Worm (Caenorhabditis elegans) whole organism, young adult: ENCODE measurements around the gene W03C9.6.

Experiments
- B0336.3 ChIP-seq: fragments of 200-800 bp; sonication (Bioruptor generic); IDR thresholded peaks from 2 replicates; pipeline ENCODE4 v1.3.6; 2022; ENCODE audit warnings: missing genetic modification characterization, missing compliant biosample characterization
- F23B12.7 ChIP-seq: sonication (generic microtip); optimal IDR thresholded peaks from 2 replicates; lab custom pipeline; 2017; ENCODE audit warnings: missing genetic modification characterization, mild to moderate bottlenecking, missing compliant biosample characterization, antibody characterized with exemption, moderate library complexity; ENCODE audit not compliant: insufficient read depth
- F39B2.1 ChIP-seq: fragments of 200-800 bp; sonication (Bioruptor generic); IDR thresholded peaks from 2 replicates; pipeline ENCODE4 v1.3.6; 2022; ENCODE audit warnings: missing genetic modification reagents, missing genetic modification characterization, missing compliant biosample characterization
- F49E8.2 ChIP-seq: sonication (generic microtip); optimal IDR thresholded peaks from 3 replicates; lab custom pipeline; 2017; ENCODE audit warnings: missing genetic modification characterization, mild to moderate bottlenecking, missing compliant biosample characterization, antibody characterized with exemption, moderate library complexity; ENCODE audit not compliant: insufficient read depth
- F57A8.1 ChIP-seq: fragments of 200-800 bp; sonication (Bioruptor generic); optimal IDR thresholded peaks from 2 replicates; lab custom pipeline; 2018; ENCODE audit warnings: mild to moderate bottlenecking, missing genetic modification characterization, moderate library complexity, missing compliant biosample characterization
- F57C9.4 ChIP-seq: sonication (generic microtip); optimal IDR thresholded peaks from 2 replicates; lab custom pipeline; 2017; ENCODE audit warnings: mild to moderate bottlenecking, missing genetic modification characterization, missing compliant biosample characterization
- K11D2.4 ChIP-seq: fragments of 200-800 bp; sonication (Bioruptor generic); IDR thresholded peaks from 2 replicates; pipeline ENCODE4 v1.3.6; 2022; ENCODE audit warnings: missing genetic modification reagents, missing genetic modification characterization, missing compliant biosample characterization
- Y53F4B.3 ChIP-seq: fragments of 200-800 bp; sonication (Bioruptor generic); IDR thresholded peaks from 2 replicates; pipeline ENCODE4 v1.3.6; 2022; ENCODE audit warnings: missing genetic modification reagents, missing genetic modification characterization, missing compliant biosample characterization
- Y67H2A.10 ChIP-seq: fragments of 200-800 bp; sonication (Bioruptor generic); conservative IDR thresholded peaks from 2 replicates; pipeline ENCODE4 v1.3.6; 2022; ENCODE audit warnings: missing genetic modification reagents, missing genetic modification characterization, missing compliant biosample characterization
- Y79H2A.3 ChIP-seq: fragments of 200-800 bp; sonication (Bioruptor generic); conservative IDR thresholded peaks from 2 replicates; pipeline ENCODE4 v1.3.6; 2022; ENCODE audit warnings: missing genetic modification reagents, missing genetic modification characterization, missing compliant biosample characterization
- Y95B8A.8 ChIP-seq: fragments of 200-800 bp; sonication (Bioruptor generic); IDR thresholded peaks from 2 replicates; pipeline ENCODE4 v1.3.6; 2022; ENCODE audit warnings: missing genetic modification reagents, missing genetic modification characterization, missing compliant biosample characterization
- ama-1 ChIP-seq, 3 experiments: fragments of 150-350 bp in 1 of 3; sonication (generic microtip) in 2 of 3; optimal IDR thresholded peaks; 2 replicates each; lab custom pipeline; 2014 to 2018; ENCODE audit warnings: missing biosample characterization in 2 of 3, missing genetic modification characterization in 2 of 3, missing genetic modification reagents in 2 of 3
- bed-1 ChIP-seq: fragments of 200-800 bp; sonication (Bioruptor generic); IDR thresholded peaks from 2 replicates; pipeline ENCODE4 v1.3.6; 2022; ENCODE audit warnings: missing genetic modification reagents, missing genetic modification characterization, missing compliant biosample characterization
- ceh-100 ChIP-seq: fragments of 200-800 bp; sonication (Bioruptor generic); IDR thresholded peaks from 2 replicates; pipeline ENCODE4 v1.3.6; 2022; ENCODE audit warnings: missing genetic modification reagents, missing genetic modification characterization, missing compliant biosample characterization
- ceh-79 ChIP-seq: sonication (generic microtip); optimal IDR thresholded peaks from 2 replicates; lab custom pipeline; 2017; ENCODE audit warnings: mild to moderate bottlenecking, missing genetic modification characterization, missing compliant biosample characterization
- ceh-91 ChIP-seq: fragments of 200-800 bp; sonication (Bioruptor generic); IDR thresholded peaks from 2 replicates; pipeline ENCODE4 v1.3.6; 2022; ENCODE audit warnings: missing genetic modification reagents, missing genetic modification characterization, missing compliant biosample characterization
- dox-1 ChIP-seq: fragments of 200-800 bp; sonication (Bioruptor generic); IDR thresholded peaks from 2 replicates; pipeline ENCODE4 v1.3.6; 2022; ENCODE audit warnings: missing genetic modification reagents, missing genetic modification characterization, missing compliant biosample characterization
- dpff-1 ChIP-seq: sonication (generic microtip); optimal IDR thresholded peaks from 2 replicates; lab custom pipeline; 2017; ENCODE audit warnings: mild to moderate bottlenecking, missing genetic modification characterization, missing compliant biosample characterization
- efl-1 ChIP-seq: fragments of 150-350 bp; optimal IDR thresholded peaks from 2 replicates; lab custom pipeline; 2014; ENCODE audit warnings: missing biosample characterization, missing genetic modification reagents, missing genetic modification characterization
- ets-4 ChIP-seq: fragments of 200-800 bp; sonication (Bioruptor generic); optimal IDR thresholded peaks from 2 replicates; lab custom pipeline; 2018; ENCODE audit warnings: mild to moderate bottlenecking, missing genetic modification characterization, missing compliant biosample characterization
- gei-17 ChIP-seq: fragments of 200-800 bp; sonication (Bioruptor generic); optimal IDR thresholded peaks from 2 replicates; lab custom pipeline; 2018; ENCODE audit warnings: mild to moderate bottlenecking, missing genetic modification characterization, missing compliant biosample characterization
- hlh-26 ChIP-seq: fragments of 200-800 bp; sonication (Bioruptor generic); conservative IDR thresholded peaks from 2 replicates; pipeline ENCODE4 v1.3.6; 2022; ENCODE audit warnings: missing genetic modification reagents, missing genetic modification characterization, missing compliant biosample characterization
- hmg-20 ChIP-seq: fragments of 200-800 bp; sonication (Bioruptor generic); IDR thresholded peaks from 2 replicates; pipeline ENCODE4 v1.3.6; 2022; ENCODE audit warnings: missing genetic modification reagents, missing genetic modification characterization, missing compliant biosample characterization
- lag-1 ChIP-seq: fragments of 200-800 bp; sonication (Bioruptor generic); IDR thresholded peaks from 2 replicates; pipeline ENCODE4 v1.3.6; 2022; ENCODE audit warnings: missing genetic modification reagents, missing genetic modification characterization, missing compliant biosample characterization
- let-607 ChIP-seq, 2 experiments: fragments of 200-800 bp in 1 of 2; sonication (Bioruptor generic) in 1 of 2; sonication (generic microtip) in 1 of 2; optimal IDR thresholded peaks; 2 replicates each; lab custom pipeline; 2016 to 2018; ENCODE audit warnings: mild to moderate bottlenecking in 2 of 2, missing compliant biosample characterization in 2 of 2, missing genetic modification characterization in 2 of 2, moderate library complexity in 2 of 2, missing genotype in 1 of 2
- lin-35 ChIP-seq, 3 experiments: fragments of 150-350 bp in 2 of 3; sonication (generic microtip) in 1 of 3; optimal IDR thresholded peaks; 2 replicates each; lab custom pipeline; 2014 to 2018; ENCODE audit warnings: missing biosample characterization in 3 of 3, missing genetic modification characterization in 3 of 3, missing genetic modification reagents in 3 of 3
- lsy-27 ChIP-seq: sonication (generic microtip); optimal IDR thresholded peaks from 2 replicates; lab custom pipeline; 2017; ENCODE audit warnings: missing genetic modification characterization, mild to moderate bottlenecking, missing compliant biosample characterization, antibody characterized with exemption, missing genotype, borderline replicate concordance; ENCODE audit not compliant: insufficient read depth
- madf-10 ChIP-seq: sonication (generic microtip); optimal IDR thresholded peaks from 2 replicates; lab custom pipeline; 2016; ENCODE audit warnings: mild to moderate bottlenecking, missing genetic modification characterization, missing compliant biosample characterization
- madf-6 ChIP-seq: fragments of 200-800 bp; sonication (Bioruptor generic); IDR thresholded peaks from 2 replicates; pipeline ENCODE4 v1.3.6; 2022; ENCODE audit warnings: missing genetic modification reagents, missing genetic modification characterization, missing compliant biosample characterization
- madf-8 ChIP-seq: fragments of 200-800 bp; sonication (Bioruptor generic); conservative IDR thresholded peaks from 2 replicates; pipeline ENCODE4 v1.3.6; 2022; ENCODE audit warnings: missing genetic modification reagents, missing genetic modification characterization, missing compliant biosample characterization
- mcd-1 ChIP-seq: fragments of 200-800 bp; sonication (Bioruptor generic); IDR thresholded peaks from 2 replicates; pipeline ENCODE4 v1.3.6; 2022; ENCODE audit warnings: missing genetic modification reagents, missing genetic modification characterization, missing compliant biosample characterization
- mel-28 ChIP-seq: sonication (generic microtip); optimal IDR thresholded peaks from 2 replicates; lab custom pipeline; 2016; ENCODE audit warnings: borderline replicate concordance, mild to moderate bottlenecking, missing genetic modification characterization, missing compliant biosample characterization
- mes-4 ChIP-seq: sonication (generic microtip); optimal IDR thresholded peaks from 2 replicates; lab custom pipeline; 2016; ENCODE audit warnings: missing genotype, missing genetic modification characterization, missing compliant biosample characterization
- nfya-1 ChIP-seq: sonication (generic microtip); optimal IDR thresholded peaks from 2 replicates; lab custom pipeline; 2017; ENCODE audit warnings: antibody characterized with exemption, missing compliant biosample characterization, missing genetic modification characterization, borderline replicate concordance; ENCODE audit not compliant: insufficient read depth
- nfya-2 ChIP-seq: fragments of 200-800 bp; sonication (Bioruptor generic); IDR thresholded peaks from 2 replicates; pipeline ENCODE4 v1.3.6; 2022; ENCODE audit warnings: missing genetic modification reagents, missing genetic modification characterization, missing compliant biosample characterization
- nhr-120 ChIP-seq: fragments of 200-800 bp; sonication (Bioruptor generic); IDR thresholded peaks from 2 replicates; pipeline ENCODE4 v1.3.6; 2022; ENCODE audit warnings: missing genetic modification characterization, missing compliant biosample characterization
- nhr-80 ChIP-seq: sonication (generic microtip); optimal IDR thresholded peaks from 2 replicates; lab custom pipeline; 2016; ENCODE audit warnings: missing genetic modification characterization, missing compliant biosample characterization
- nhr-90 ChIP-seq: sonication (generic microtip); optimal IDR thresholded peaks from 2 replicates; lab custom pipeline; 2016; ENCODE audit warnings: missing genotype, mild to moderate bottlenecking, missing genetic modification characterization, missing compliant biosample characterization
- rpc-1 ChIP-seq, 2 experiments: fragments of 150-350 bp in 1 of 2; sonication (generic microtip) in 1 of 2; optimal IDR thresholded peaks; 2 replicates each; lab custom pipeline; 2014 to 2018; ENCODE audit warnings: missing biosample characterization in 1 of 2, missing genetic modification characterization in 1 of 2, missing genetic modification reagents in 1 of 2, missing genotype in 1 of 2
- sea-2 ChIP-seq: fragments of 200-800 bp; sonication (Bioruptor generic); IDR thresholded peaks from 2 replicates; pipeline ENCODE4 v1.3.6; 2022; ENCODE audit warnings: missing genetic modification characterization, missing compliant biosample characterization
- snpc-1.1 ChIP-seq: sonication (generic microtip); optimal IDR thresholded peaks from 2 replicates; lab custom pipeline; 2017; ENCODE audit warnings: missing genetic modification characterization, mild to moderate bottlenecking, missing compliant biosample characterization, antibody characterized with exemption, moderate library complexity, missing genotype, missing genetic modification reagents; ENCODE audit not compliant: insufficient read depth
- snpc-4 ChIP-seq, 5 experiments: fragments of 150-350 bp in 1 of 5; sonication (generic microtip) in 4 of 5; optimal IDR thresholded peaks; 2 replicates each; lab custom pipeline; 2014 to 2018; ENCODE audit warnings: missing genetic modification characterization in 5 of 5, missing biosample characterization in 3 of 5, antibody characterized with exemption in 2 of 5, mild to moderate bottlenecking in 2 of 5, missing compliant biosample characterization in 2 of 5, missing genotype in 2 of 5, moderate library complexity in 2 of 5, missing genetic modification reagents in 1 of 5
- sptf-2 ChIP-seq: fragments of 200-800 bp; sonication (Bioruptor generic); optimal IDR thresholded peaks from 2 replicates; lab custom pipeline; 2018; ENCODE audit warnings: mild to moderate bottlenecking, missing genetic modification characterization, missing compliant biosample characterization
- tbp1 ChIP-seq: fragments of 200-800 bp; sonication (Bioruptor generic); optimal IDR thresholded peaks from 2 replicates; lab custom pipeline; 2018; ENCODE audit warnings: mild to moderate bottlenecking, missing genetic modification characterization, missing compliant biosample characterization

The W03C9.6 gene

ce11 chrII:11960596-11961217 lies 6.4 kb downstream of the W03C9.6 start (continued):
- TF ChIP-seq tbp1 (peak; percentile 100), ceh-79 (peak; percentile 97), sptf-2 (GFP tag; lab: Kevin White, UChicago) (peak; percentile 99), madf-10 (peak; percentile 92), nhr-80 (tag; lab: Kevin White, UChicago) (peak; percentile 71), Y53F4B.3 (GFP tag; lab: Robert Waterston, UW) (peak; percentile 89), mcd-1 (peak; percentile 93), madf-8 (peak; percentile 77), F39B2.1 (peak; percentile 92), dox-1 (GFP tag; lab: Robert Waterston, UW) (peak; percentile 98), efl-1 (GFP tag; lab: Kevin White, UChicago) (peak; percentile 49), gei-17 (peak; percentile 78), nhr-120 (GFP tag; lab: Robert Waterston, UW) (peak; percentile 99), ama-1 (optimal IDR thresholded peaks at IDR 0.05; lab: Kevin White, UChicago) (no peak), ama-1 (GFP tag; optimal IDR thresholded peaks at IDR 0.05; lab: Kevin White, UChicago) (peak; percentile 90 to 96), hmg-20 (GFP tag; lab: Robert Waterston, UW) (peak; percentile 91), lag-1 (peak; percentile 71; the same call in 1 of the 2 replicates), F57C9.4 (tag; lab: Kevin White, UChicago) (peak; percentile 92), F49E8.2 (tag; lab: Kevin White, UChicago) (peak; percentile 89), rpc-1 (optimal IDR thresholded peaks at IDR 0.05; lab: Kevin White, UChicago) (peak; percentile 89), rpc-1 (tag; optimal IDR thresholded peaks at IDR 0.05; lab: Kevin White, UChicago) (peak; percentile 96), ets-4 (GFP tag; lab: Kevin White, UChicago) (peak; percentile 99), F57A8.1 (GFP tag; lab: Kevin White, UChicago) (peak; percentile 99), mel-28 (tag; lab: Kevin White, UChicago) (peak; percentile 89), nhr-90 (tag; lab: Kevin White, UChicago) (peak; percentile 98), lin-35 (GFP tag; optimal IDR thresholded peaks at IDR 0.05; lab: Kevin White, UChicago) (peak in 2 of 3 experiments; percentile 46 to 55), let-607 (tag; optimal IDR thresholded peaks at IDR 0.05; lab: Kevin White, UChicago) (peak; percentile 71 to 81), nfya-1 (tag; lab: Kevin White, UChicago) (no peak), sea-2 (peak; percentile 96), hlh-26 (peak; percentile 81; the same call in 1 of the 2 replicates), B0336.3 (GFP tag; lab: Robert Waterston, UW) (peak; percentile 98), bed-1 (GFP tag; lab: Robert Waterston, UW) (peak; percentile 98), Y79H2A.3 (GFP tag; lab: Robert Waterston, UW) (peak; percentile 94), F23B12.7 (tag; lab: Kevin White, UChicago) (peak; percentile 82), Y95B8A.8 (peak; percentile 94), ceh-100 (peak; percentile 89), lsy-27 (tag; lab: Kevin White, UChicago) (peak; percentile 92), snpc-4 (GFP tag; optimal IDR thresholded peaks at IDR 0.05; lab: Kevin White, UChicago) (peak; percentile 88), snpc-4 (tag; optimal IDR thresholded peaks at IDR 0.05; lab: Kevin White, UChicago) (peak; percentile 14 to 85 (median 78)), dpff-1 (tag; lab: Kevin White, UChicago) (peak; percentile 88), madf-6 (GFP tag; lab: Robert Waterston, UW) (peak; percentile 90), snpc-1.1 (tag; lab: Kevin White, UChicago) (peak; percentile 77), ceh-91 (peak; percentile 86), mes-4 (tag; lab: Kevin White, UChicago) (peak; percentile 95), Y67H2A.10 (GFP tag; lab: Robert Waterston, UW) (peak; percentile 91), K11D2.4 (GFP tag; lab: Robert Waterston, UW) (peak; percentile 87), nfya-2 (0 out of 2 replicates have a peak, but pooled peaks have one; percentile 79)
